Fruit fly (Drosophila melanogaster) whole organism, larva: ENCODE results near the gene mtsh.

Experiments used
- noc ChIP-seq: fragments of 200-800 bp; sonication (Bioruptor generic); optimal IDR thresholded peaks from 3 replicates; lab custom pipeline; 2019; ENCODE audit warnings: missing biosample characterization, mild to moderate bottlenecking, missing genetic modification characterization, moderate library complexity

The mtsh gene

dm6 chr2L:8319858-8320525 is at the start of gene mtsh, which contains the start of gene strat:
Gene mtsh, minus strand, starts transcription at chr2L:8319908.
Gene strat, plus strand, starts transcription at chr2L:8320328.
- peak; percentile 15 for TF ChIP-seq noc (tag; lab: Kevin White, UChicago)

- TF ChIP-seq noc (tag; lab: Kevin White, UChicago): no peak
Measured at dm6 chr2L:8365701-8366643, 46.3 kb upstream of the mtsh start, which contains the start of gene Pp2A-29B. Gene Pp2A-29B, plus strand, starts transcription at chr2L:8366038.

- TF ChIP-seq noc (tag; lab: Kevin White, UChicago): peak; percentile 31
Measured at dm6 chr2L:8364006-8364956, 44.6 kb upstream of the mtsh start, which contains the start of the genes RpS13 and CSN8. Gene RpS13, minus strand, starts transcription at chr2L:8364662. Gene CSN8, plus strand, starts transcription at chr2L:8364855.

DNA sequence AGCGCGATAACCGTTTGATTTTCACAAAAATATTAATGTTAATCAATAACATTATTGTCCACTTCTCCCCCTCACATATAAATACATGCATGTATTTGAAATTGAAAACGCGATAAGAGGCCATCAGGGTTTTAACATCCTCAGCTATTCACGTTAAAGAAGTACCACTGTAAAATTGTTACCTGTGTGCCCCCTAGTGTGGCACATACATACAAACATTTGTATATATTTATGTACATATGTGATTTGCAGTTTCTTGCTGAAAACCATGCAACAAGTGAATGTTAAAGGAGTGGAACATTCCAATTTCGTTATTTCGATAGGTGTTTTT is 43.2 kb upstream of the mtsh start:
- no peak for TF ChIP-seq noc (tag; lab: Kevin White, UChicago)

- TF ChIP-seq noc (tag; lab: Kevin White, UChicago): peak; percentile 88
Measured at dm6 chr2L:8362273-8362954, 42.7 kb upstream of the mtsh start, which contains the start of gene CG7627. Gene CG7627, minus strand, starts transcription at chr2L:8362469.

DNA sequence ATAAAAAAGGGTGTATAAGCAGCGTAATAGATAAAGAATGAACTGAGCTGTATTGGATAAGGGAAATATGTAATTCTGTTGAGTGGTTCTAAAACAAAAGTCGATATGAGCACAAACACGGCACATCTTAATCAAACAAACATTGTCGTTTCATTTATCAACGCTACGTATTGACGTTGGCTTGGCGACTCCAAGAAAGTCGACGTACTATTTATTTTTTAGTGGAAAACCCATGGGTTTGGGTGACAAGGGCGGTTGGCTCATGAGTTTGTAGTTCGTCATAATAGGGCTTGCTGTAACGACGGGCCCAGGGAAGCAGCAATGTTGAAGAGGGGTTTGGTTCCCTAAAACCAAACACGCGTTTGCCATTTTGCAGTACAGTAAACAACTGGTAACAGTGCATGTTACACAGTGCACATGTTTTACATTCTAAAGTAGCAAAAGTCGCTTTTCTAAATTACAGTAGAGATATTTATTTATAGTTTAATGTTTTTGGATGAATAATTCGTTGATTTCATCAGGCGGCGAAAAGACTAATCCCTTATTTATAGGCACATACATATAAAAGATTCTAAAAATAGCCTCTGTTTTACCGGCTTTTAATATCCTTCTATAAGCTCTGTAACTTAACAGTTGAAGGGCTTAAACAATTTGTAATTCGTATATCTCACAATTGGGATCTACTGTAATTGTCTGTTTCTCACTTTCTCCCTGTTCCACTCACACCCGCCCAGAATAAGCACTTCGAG is 41.7 kb upstream of the mtsh start:
- TF ChIP-seq noc (tag; lab: Kevin White, UChicago): no peak

DNA sequence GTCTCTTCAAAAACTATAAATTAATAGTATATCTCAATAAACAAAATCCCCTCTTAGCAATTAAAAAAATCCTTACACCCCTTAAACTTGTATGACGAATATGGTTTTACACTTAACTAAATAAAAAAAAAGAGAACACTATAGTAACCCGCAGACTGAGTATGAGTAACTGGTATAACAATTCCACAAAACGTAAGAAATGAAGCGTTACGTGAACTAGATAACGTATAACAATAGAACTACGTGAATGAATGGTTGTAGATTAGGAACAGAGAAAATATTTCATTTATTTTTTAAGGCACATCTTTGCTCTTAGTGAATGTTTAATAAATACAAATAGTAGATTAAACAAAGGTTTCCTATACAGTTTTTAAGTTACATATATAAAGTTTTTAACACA is 35.7 kb upstream of the mtsh start:
- no peak for TF ChIP-seq noc (tag; lab: Kevin White, UChicago)

dm6 chr2L:8351864-8352263 is 32.2 kb upstream of the mtsh start, which contains the start of gene Mur29B:
Gene Mur29B, plus strand, starts transcription at chr2L:8352187.
- no peak for TF ChIP-seq noc (tag; lab: Kevin White, UChicago)

dm6 chr2L:8351333-8351732 is 31.6 kb upstream of the mtsh start:
- TF ChIP-seq noc (tag; lab: Kevin White, UChicago): no peak

DNA sequence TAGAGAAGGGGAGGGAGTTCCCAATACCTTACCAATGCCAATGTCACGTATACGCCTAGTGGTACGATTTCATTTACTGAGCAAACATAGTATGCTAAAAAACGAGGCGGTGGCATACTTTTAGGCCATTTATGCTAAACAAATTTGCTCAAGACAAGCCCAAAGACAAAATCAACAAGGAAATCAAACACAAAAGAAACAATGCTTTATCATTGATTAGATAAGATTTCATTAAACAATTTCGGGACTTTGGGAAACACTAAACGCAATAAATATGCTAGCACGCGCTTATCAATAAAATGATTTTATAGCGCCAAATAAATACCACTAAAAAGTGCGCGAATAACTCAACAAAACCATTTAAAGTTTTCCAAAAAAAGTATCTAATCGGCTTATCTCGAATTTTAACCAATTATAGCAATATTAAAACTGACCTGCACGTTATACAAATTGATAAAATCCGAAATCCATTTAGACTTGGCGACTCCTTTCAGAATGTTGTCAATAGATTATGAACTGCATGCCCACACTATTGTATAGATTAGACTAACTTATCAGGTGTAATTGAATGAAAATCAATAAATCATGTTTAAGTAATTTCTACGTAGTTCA is 31.0 kb upstream of the mtsh start:
- TF ChIP-seq noc (tag; lab: Kevin White, UChicago): peak; percentile 89

dm6 chr2L:8346260-8346659 is 26.6 kb upstream of the mtsh start, which contains the start of gene CG7778:
Gene CG7778, plus strand, starts transcription at chr2L:8346620.
- no peak for TF ChIP-seq noc (tag; lab: Kevin White, UChicago)

- TF ChIP-seq noc (tag; lab: Kevin White, UChicago): peak; percentile 51
Measured at dm6 chr2L:8344536-8344935, 24.8 kb upstream of the mtsh start.

dm6 chr2L:8342395-8342794 is 22.7 kb upstream of the mtsh start, which contains the start of gene CG14273:
Gene CG14273, plus strand, starts transcription at chr2L:8342695.
- no peak for TF ChIP-seq noc (tag; lab: Kevin White, UChicago)
